Worm (Caenorhabditis elegans) whole organism, L2 larva: ENCODE data around the gene ger-1.

Experiments used
- C34F6.9 ChIP-seq: fragments of 150-350 bp; optimal IDR thresholded peaks from 2 replicates; lab custom pipeline; 2014; ENCODE audit warnings: missing biosample characterization, missing genetic modification characterization
- F13H6.1 ChIP-seq: sonication (generic microtip); optimal IDR thresholded peaks from 2 replicates; lab custom pipeline; 2016; ENCODE audit warnings: missing genetic modification characterization, missing compliant biosample characterization
- R02D3.7 ChIP-seq: fragments of 150-350 bp; optimal IDR thresholded peaks from 2 replicates; lab custom pipeline; 2014; ENCODE audit warnings: missing biosample characterization, missing genetic modification characterization
- Y55F3AM.14 ChIP-seq: fragments of 200-800 bp; sonication (Bioruptor generic); optimal IDR thresholded peaks from 2 replicates; lab custom pipeline; 2018; ENCODE audit warnings: mild to moderate bottlenecking, missing genetic modification characterization, missing compliant biosample characterization
- ZK546.5 ChIP-seq: sonication (generic microtip); optimal IDR thresholded peaks from 2 replicates; lab custom pipeline; 2017; ENCODE audit warnings: missing biosample characterization, missing genetic modification characterization
- alr-1 ChIP-seq: fragments of 150-350 bp; optimal IDR thresholded peaks from 2 replicates; lab custom pipeline; 2014; ENCODE audit warnings: missing biosample characterization, missing genetic modification characterization
- aly-2 ChIP-seq: fragments of 150-350 bp; optimal IDR thresholded peaks from 2 replicates; lab custom pipeline; 2014; ENCODE audit warnings: missing biosample characterization, missing genetic modification characterization
- blmp-1 ChIP-seq: sonication (generic microtip); optimal IDR thresholded peaks from 2 replicates; lab custom pipeline; 2017; ENCODE audit warnings: missing genetic modification characterization, mild to moderate bottlenecking, missing compliant biosample characterization, antibody characterized with exemption, moderate library complexity; ENCODE audit not compliant: insufficient read depth
- ceh-16 ChIP-seq: fragments of 150-350 bp; optimal IDR thresholded peaks from 2 replicates; lab custom pipeline; 2014; ENCODE audit warnings: missing biosample characterization, missing genetic modification characterization
- ceh-82 ChIP-seq: fragments of 150-350 bp; optimal IDR thresholded peaks from 2 replicates; lab custom pipeline; 2014; ENCODE audit warnings: missing biosample characterization, missing genetic modification characterization
- dmd-4 ChIP-seq: sonication (generic microtip); optimal IDR thresholded peaks from 2 replicates; lab custom pipeline; 2017; ENCODE audit warnings: missing biosample characterization, missing genetic modification characterization
- egl-27 ChIP-seq: sonication (generic microtip); optimal IDR thresholded peaks from 3 replicates; lab custom pipeline; 2017; ENCODE audit warnings: missing biosample characterization, missing genetic modification reagents, missing genetic modification characterization
- elt-1 ChIP-seq: fragments of 150-350 bp; optimal IDR thresholded peaks from 2 replicates; lab custom pipeline; 2014; ENCODE audit warnings: missing biosample characterization, missing genetic modification characterization
- gmeb-1 ChIP-seq: fragments of 150-350 bp; optimal IDR thresholded peaks from 2 replicates; lab custom pipeline; 2014; ENCODE audit warnings: missing biosample characterization, missing genetic modification characterization
- lin-11 ChIP-seq: fragments of 150-350 bp; sonication (generic microtip); optimal IDR thresholded peaks from 2 replicates; lab custom pipeline; 2014; ENCODE audit warnings: missing biosample characterization, missing genetic modification characterization, inconsistent platforms, mixed read lengths
- lin-13 ChIP-seq: fragments of 150-350 bp; optimal IDR thresholded peaks from 2 replicates; lab custom pipeline; 2014; ENCODE audit warnings: missing biosample characterization, missing genetic modification reagents, missing genetic modification characterization
- lin-39 ChIP-seq: fragments of 150-350 bp; optimal IDR thresholded peaks from 2 replicates; lab custom pipeline; 2014; ENCODE audit warnings: missing biosample characterization, missing genetic modification reagents, missing genetic modification characterization
- lsy-2 ChIP-seq, 2 experiments: fragments of 150-350 bp in 1 of 2; sonication (generic microtip) in 1 of 2; optimal IDR thresholded peaks; 2 replicates each; lab custom pipeline; 2014 to 2017; ENCODE audit warnings: missing biosample characterization in 2 of 2, missing genetic modification characterization in 2 of 2
- mab-5 ChIP-seq: fragments of 150-350 bp; optimal IDR thresholded peaks from 2 replicates; lab custom pipeline; 2014; ENCODE audit warnings: missing biosample characterization, missing genetic modification characterization
- mbf-1 ChIP-seq: sonication (generic microtip); optimal IDR thresholded peaks from 2 replicates; lab custom pipeline; 2017; ENCODE audit warnings: missing biosample characterization, missing genetic modification characterization
- nhr-10 ChIP-seq: sonication (generic microtip); optimal IDR thresholded peaks from 2 replicates; lab custom pipeline; 2017; ENCODE audit warnings: missing biosample characterization, missing genetic modification characterization
- nhr-11 ChIP-seq: fragments of 150-350 bp; optimal IDR thresholded peaks from 2 replicates; lab custom pipeline; 2014; ENCODE audit warnings: missing biosample characterization, missing genetic modification characterization
- nhr-12 ChIP-seq: fragments of 150-350 bp; optimal IDR thresholded peaks from 2 replicates; lab custom pipeline; 2014; ENCODE audit warnings: missing biosample characterization, missing genetic modification characterization
- nhr-129 ChIP-seq: fragments of 150-350 bp; optimal IDR thresholded peaks from 2 replicates; lab custom pipeline; 2014; ENCODE audit warnings: missing biosample characterization, missing genetic modification characterization
- nhr-21 ChIP-seq: fragments of 150-350 bp; optimal IDR thresholded peaks from 2 replicates; lab custom pipeline; 2014; ENCODE audit warnings: missing biosample characterization, missing genetic modification characterization
- nhr-23 ChIP-seq: fragments of 150-350 bp; optimal IDR thresholded peaks from 2 replicates; lab custom pipeline; 2014; ENCODE audit warnings: missing biosample characterization, missing genetic modification reagents, missing genetic modification characterization
- nhr-25 ChIP-seq: fragments of 150-350 bp; sonication (generic microtip); optimal IDR thresholded peaks from 3 replicates; lab custom pipeline; 2014; ENCODE audit warnings: missing biosample characterization, missing genetic modification characterization
- nhr-6 ChIP-seq: fragments of 150-350 bp; optimal IDR thresholded peaks from 2 replicates; lab custom pipeline; 2014; ENCODE audit warnings: missing biosample characterization, missing genetic modification characterization
- nhr-77 ChIP-seq: fragments of 150-350 bp; optimal IDR thresholded peaks from 2 replicates; lab custom pipeline; 2014; ENCODE audit warnings: missing biosample characterization, missing genetic modification characterization
- peb-1 ChIP-seq: fragments of 150-350 bp; optimal IDR thresholded peaks from 2 replicates; lab custom pipeline; 2014; ENCODE audit warnings: missing biosample characterization, missing genetic modification characterization
- sem-4 ChIP-seq: fragments of 150-350 bp; optimal IDR thresholded peaks from 2 replicates; lab custom pipeline; 2014; ENCODE audit warnings: missing biosample characterization, missing genetic modification reagents, missing genetic modification characterization
- sma-3 ChIP-seq: sonication (generic microtip); optimal IDR thresholded peaks from 2 replicates; lab custom pipeline; 2016; ENCODE audit warnings: missing genetic modification reagents, missing genetic modification characterization, missing compliant biosample characterization
- sma-9 ChIP-seq, 2 experiments: fragments of 150-350 bp in 1 of 2; sonication (generic microtip) in 1 of 2; optimal IDR thresholded peaks; 2 replicates each; lab custom pipeline; 2014 to 2016; ENCODE audit warnings: missing genetic modification characterization in 2 of 2, mild to moderate bottlenecking in 1 of 2, missing biosample characterization in 1 of 2, missing compliant biosample characterization in 1 of 2, missing genetic modification reagents in 1 of 2, moderate library complexity in 1 of 2
- snpc-4 ChIP-seq: fragments of 150-350 bp; optimal IDR thresholded peaks from 2 replicates; lab custom pipeline; 2014; ENCODE audit warnings: missing biosample characterization, missing genetic modification characterization
- unc-55 ChIP-seq: fragments of 150-350 bp; sonication (generic microtip); optimal IDR thresholded peaks from 3 replicates; lab custom pipeline; 2014; ENCODE audit warnings: missing biosample characterization, missing genetic modification reagents, missing genetic modification characterization
- unc-62 ChIP-seq: fragments of 150-350 bp; optimal IDR thresholded peaks from 2 replicates; lab custom pipeline; 2014; ENCODE audit warnings: missing biosample characterization, missing genetic modification reagents, missing genetic modification characterization
- zag-1 ChIP-seq: fragments of 150-350 bp; optimal IDR thresholded peaks from 2 replicates; lab custom pipeline; 2014; ENCODE audit warnings: missing biosample characterization, missing genetic modification characterization

Gene ger-1

DNA sequence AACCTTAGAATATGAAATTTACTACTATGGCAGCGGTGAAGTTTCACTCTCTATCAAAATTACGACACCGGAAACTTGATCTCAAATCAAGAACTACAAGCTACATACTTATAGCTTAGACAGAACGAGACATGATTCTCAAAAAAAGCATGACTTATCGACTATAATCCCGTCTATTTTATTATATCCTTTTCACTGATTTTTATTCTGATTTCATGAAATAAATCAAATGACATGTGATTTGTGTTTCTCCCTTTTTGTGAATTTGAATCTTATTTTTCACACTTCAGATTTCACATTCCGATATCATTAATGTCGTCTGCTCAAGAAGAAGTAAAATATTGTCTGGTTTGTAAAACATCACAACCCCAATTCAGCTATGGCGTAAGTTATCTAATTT is 32.7 kb upstream of the ger-1 start, which contains the start of gene ZK418.11:
Gene ZK418.11, plus strand, starts transcription at position 289 of the 400 bp plus-strand sequence.
- TF ChIP-seq egl-27 (tag; lab: Kevin White, UChicago) (no peak), nhr-23 (tag; lab: Kevin White, UChicago) (no peak), blmp-1 (tag; lab: Kevin White, UChicago) (no peak), unc-62 (GFP tag; lab: Kevin White, UChicago) (no peak), mab-5 (tag; lab: Kevin White, UChicago) (no peak), elt-1 (tag; lab: Kevin White, UChicago) (no peak)

DNA sequence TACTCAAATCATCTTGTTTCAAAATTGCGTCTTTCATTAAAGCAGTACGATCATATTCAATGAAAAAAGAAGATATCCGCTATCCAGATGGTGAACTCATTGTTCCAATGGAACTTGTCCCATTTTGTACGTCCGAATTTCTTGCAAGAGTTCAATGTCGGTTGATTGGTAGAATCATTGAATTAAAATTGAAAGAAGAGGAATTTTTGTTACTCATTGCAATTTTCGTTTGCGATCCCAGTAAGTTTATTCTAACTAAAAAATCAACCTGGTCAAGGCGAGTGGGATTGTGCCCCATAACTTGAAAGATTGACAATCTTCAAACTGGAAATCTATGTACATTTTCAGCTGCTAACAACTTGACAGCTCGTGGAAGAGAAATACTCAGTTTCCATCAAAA is 29.2 kb upstream of the ger-1 start:
- TF ChIP-seq F13H6.1, result no peak
- no peak for TF ChIP-seq zag-1 (tag; lab: Kevin White, UChicago)
- no peak for TF ChIP-seq mbf-1 (tag; lab: Kevin White, UChicago)
- no peak for TF ChIP-seq nhr-25 (tag; lab: Kevin White, UChicago)
- no peak for TF ChIP-seq nhr-6
- no peak for TF ChIP-seq snpc-4 (tag; lab: Kevin White, UChicago)
- no peak for TF ChIP-seq nhr-10 (tag; lab: Kevin White, UChicago)

DNA sequence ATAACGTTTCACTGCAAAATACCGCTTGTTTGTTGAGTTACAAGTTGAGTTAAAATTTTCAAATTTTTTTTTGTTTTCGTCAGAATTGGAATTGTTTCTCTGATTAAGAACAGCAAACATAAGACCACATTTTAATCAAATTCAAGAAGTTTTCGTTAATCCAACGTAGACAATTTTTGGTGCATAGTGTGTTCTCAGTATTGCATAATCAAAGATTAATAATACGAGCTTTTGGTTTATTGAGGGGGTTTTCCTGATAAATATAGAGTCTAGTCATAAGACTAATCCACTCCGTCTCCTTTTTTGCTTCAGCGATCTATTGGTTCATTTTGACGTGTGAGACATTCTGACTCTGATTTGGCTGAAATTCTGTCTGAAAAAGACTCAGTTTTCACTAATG is 27.9 kb upstream of the ger-1 start, which contains the start of gene nhr-9:
Gene nhr-9, plus strand, starts transcription at position 307 of the 400 bp plus-strand sequence.
- TF ChIP-seq sma-9 (GFP tag; optimal IDR thresholded peaks at IDR 0.05; lab: Kevin White, UChicago) (peak; percentile 20), sma-9 (tag; optimal IDR thresholded peaks at IDR 0.05; lab: Kevin White, UChicago) (no peak), lsy-2 (tag; optimal IDR thresholded peaks at IDR 0.05; lab: Kevin White, UChicago) (peak in 1 of 2 experiments; percentile 4), ceh-82 (tag; lab: Kevin White, UChicago) (no peak)

DNA sequence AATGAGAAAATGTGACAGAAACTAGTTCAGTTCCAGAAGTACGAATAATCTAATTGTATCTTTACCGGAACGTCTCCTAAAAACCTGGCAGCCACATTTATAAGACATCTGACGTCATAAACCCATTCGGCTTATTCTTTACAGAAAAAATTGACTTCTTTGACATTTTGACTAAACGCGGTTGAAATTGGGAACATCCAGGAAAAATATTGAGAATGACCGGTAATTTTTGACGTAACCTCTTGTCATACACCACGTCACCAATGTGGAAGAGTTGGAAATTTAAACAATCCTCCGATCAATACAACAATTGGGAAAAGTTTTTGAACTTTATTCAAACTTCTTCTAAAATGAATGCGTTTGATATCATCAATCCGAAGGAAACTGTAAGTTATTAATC is 23.8 kb upstream of the ger-1 start, which contains the start of gene ZK418.2:
Gene ZK418.2, plus strand, starts transcription at position 301 of the 400 bp plus-strand sequence.
- TF ChIP-seq mab-5 (tag; lab: Kevin White, UChicago) (no peak), ZK546.5 (tag; lab: Kevin White, UChicago) (no peak), unc-62 (GFP tag; lab: Kevin White, UChicago) (no peak), R02D3.7 (tag; lab: Kevin White, UChicago) (no peak)

DNA sequence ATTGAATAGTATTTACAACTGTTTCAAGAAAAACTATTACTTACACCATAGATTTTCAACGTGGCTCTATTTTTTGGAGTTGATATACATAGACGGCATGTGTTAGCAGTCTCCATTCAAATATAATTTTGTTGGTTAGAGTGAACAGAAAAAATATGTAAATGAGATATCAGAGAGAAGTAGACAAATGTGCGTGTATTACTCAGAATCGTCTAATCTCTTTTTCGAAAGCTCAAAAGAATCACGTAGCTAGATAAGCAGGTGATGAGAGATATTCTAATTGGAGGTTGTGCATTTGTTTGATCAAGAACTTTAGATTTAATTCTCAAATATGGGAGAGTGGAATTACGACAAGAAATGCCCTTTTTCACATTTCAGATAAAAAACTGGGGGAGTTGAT is 23.3 kb upstream of the ger-1 start, which contains the start of gene ZK418.10:
Gene ZK418.10, minus strand, starts transcription at position 148 of the 400 bp plus-strand sequence.
- no peak for TF ChIP-seq R02D3.7 (tag; lab: Kevin White, UChicago)
- TF ChIP-seq peb-1, result no peak
- no peak for TF ChIP-seq blmp-1 (tag; lab: Kevin White, UChicago)
- no peak for TF ChIP-seq mbf-1 (tag; lab: Kevin White, UChicago)
- peak in 1 of 2 experiments; percentile 16 for TF ChIP-seq lsy-2 (tag; optimal IDR thresholded peaks at IDR 0.05; lab: Kevin White, UChicago)
- TF ChIP-seq elt-1 (tag; lab: Kevin White, UChicago), result no peak
- TF ChIP-seq sma-9 (GFP tag; optimal IDR thresholded peaks at IDR 0.05; lab: Kevin White, UChicago), result peak; percentile 5
- no peak for TF ChIP-seq sma-9 (tag; optimal IDR thresholded peaks at IDR 0.05; lab: Kevin White, UChicago)
- no peak for TF ChIP-seq nhr-6
- no peak for TF ChIP-seq nhr-23 (tag; lab: Kevin White, UChicago)
- TF ChIP-seq sem-4 (tag; lab: Kevin White, UChicago), result no peak
- peak; percentile 16 for TF ChIP-seq nhr-21 (tag; lab: Kevin White, UChicago)
- peak; percentile 33 for TF ChIP-seq C34F6.9 (tag; lab: Kevin White, UChicago)
- TF ChIP-seq F13H6.1, result no peak

DNA sequence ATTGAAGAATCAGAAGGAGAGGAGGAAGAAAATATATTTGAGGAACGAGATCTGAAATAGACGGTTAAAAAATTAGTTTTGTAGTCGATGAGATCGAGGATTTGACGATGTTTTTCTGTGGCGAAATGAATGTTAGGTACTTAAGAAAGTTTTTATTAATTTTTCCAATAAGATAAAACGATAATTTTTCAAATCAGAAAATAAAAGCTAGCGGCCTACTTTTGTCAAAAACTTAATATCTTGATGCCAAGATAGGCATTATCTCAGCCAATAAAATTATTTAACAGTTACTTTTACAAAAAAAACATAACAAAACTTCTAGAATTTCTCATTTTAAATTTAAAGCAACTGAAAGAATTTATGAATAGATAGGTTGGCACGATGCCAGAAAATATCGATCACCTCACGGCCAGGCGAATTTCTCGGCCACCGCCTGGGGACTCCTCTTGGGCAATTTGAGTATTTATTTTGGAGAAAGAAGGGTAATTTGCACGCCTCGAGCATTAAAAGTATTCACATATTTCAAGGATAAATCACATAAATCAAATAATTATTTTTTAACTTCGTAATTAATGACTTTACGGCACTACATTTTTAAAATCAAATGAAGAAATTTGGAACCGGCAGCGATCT is 20.5 kb upstream of the ger-1 start, which contains the start of gene fubl-2:
Gene fubl-2, minus strand, starts transcription at position 51 of the 633 bp plus-strand sequence.
- no peak for TF ChIP-seq nhr-12 (tag; lab: Kevin White, UChicago)
- no peak for TF ChIP-seq Y55F3AM.14 (GFP tag; lab: Kevin White, UChicago)
- peak; percentile 70 for TF ChIP-seq unc-55 (GFP tag; lab: Kevin White, UChicago)
- TF ChIP-seq aly-2 (tag; lab: Kevin White, UChicago), result no peak
- TF ChIP-seq lin-39, result no peak
- no peak for TF ChIP-seq unc-62 (GFP tag; lab: Kevin White, UChicago)
- TF ChIP-seq nhr-77 (tag; lab: Kevin White, UChicago), result no peak
- no peak for TF ChIP-seq nhr-11
- TF ChIP-seq zag-1 (tag; lab: Kevin White, UChicago), result no peak
- peak; percentile 69 for TF ChIP-seq F13H6.1
- TF ChIP-seq ZK546.5 (tag; lab: Kevin White, UChicago), result no peak
- TF ChIP-seq peb-1, result no peak
- no peak for TF ChIP-seq elt-1 (tag; lab: Kevin White, UChicago)
- TF ChIP-seq alr-1, result no peak
- TF ChIP-seq ceh-16 (tag; lab: Kevin White, UChicago), result no peak
- peak; percentile 76 for TF ChIP-seq lin-13 (GFP tag; lab: Kevin White, UChicago)
- TF ChIP-seq nhr-25 (tag; lab: Kevin White, UChicago), result no peak
- TF ChIP-seq lin-11 (tag; lab: Kevin White, UChicago), result peak; percentile 29
- TF ChIP-seq dmd-4 (tag; lab: Kevin White, UChicago), result no peak
- TF ChIP-seq R02D3.7 (tag; lab: Kevin White, UChicago), result no peak
- TF ChIP-seq nhr-129 (tag; lab: Kevin White, UChicago), result peak; percentile 25
- TF ChIP-seq lsy-2 (tag; optimal IDR thresholded peaks at IDR 0.05; lab: Kevin White, UChicago), result peak; percentile 22 to 86
- TF ChIP-seq nhr-6, result no peak
- TF ChIP-seq sma-3 (GFP tag; lab: Kevin White, UChicago), result peak; percentile 84
- peak; percentile 65 for TF ChIP-seq gmeb-1 (tag; lab: Kevin White, UChicago)
- no peak for TF ChIP-seq mbf-1 (tag; lab: Kevin White, UChicago)
- TF ChIP-seq ceh-82 (tag; lab: Kevin White, UChicago), result no peak
